Fruit fly (Drosophila melanogaster): ENCODE data around the gene glec.

Gene glec

dm6 chr3R:21822562-21822933 is 33.5 kb downstream of the glec start, which contains the start of gene CASK (continued):
- TF ChIP-seq CG1792 (GFP tag; optimal IDR thresholded peaks at IDR 0.05) (no peak), CG9437 (GFP tag; optimal IDR thresholded peaks at IDR 0.05) (no peak), zf30C (GFP tag; optimal IDR thresholded peaks at IDR 0.05) (no peak), onecut (GFP tag; IDR thresholded peaks at IDR 0.05) (peak; percentile 37), Lpt (GFP tag; optimal IDR thresholded peaks at IDR 0.05) (no peak), prd (optimal IDR thresholded peaks at IDR 0.05) (no peak), prd (GFP tag; IDR thresholded peaks at IDR 0.05) (0 out of 3 replicates have a peak, but pooled peaks have one; percentile 19), CG43689 (GFP tag; IDR thresholded peaks at IDR 0.05) (no peak), phol (tag; optimal IDR thresholded peaks at IDR 0.05) (peak; percentile 15), Deaf1 (tag; optimal IDR thresholded peaks at IDR 0.05) (no peak), trh (GFP tag; optimal IDR thresholded peaks at IDR 0.05) (no peak), CG18764 (GFP tag; optimal IDR thresholded peaks at IDR 0.05) (no peak), CG8359 (GFP tag; optimal IDR thresholded peaks at IDR 0.05; ENCODE audit: borderline replicate concordance) (no peak), CG3407 (GFP tag; optimal IDR thresholded peaks at IDR 0.05) (no peak), h (optimal IDR thresholded peaks at IDR 0.05) (no peak), Dfd (GFP tag; optimal IDR thresholded peaks at IDR 0.05) (no peak), sc (optimal IDR thresholded peaks at IDR 0.05) (no peak), sc (GFP tag; optimal IDR thresholded peaks at IDR 0.05) (no peak), CG7786 (GFP tag; optimal IDR thresholded peaks at IDR 0.05) (no peak), pum (GFP tag; optimal IDR thresholded peaks at IDR 0.05) (no peak), eyg (GFP tag; optimal IDR thresholded peaks at IDR 0.05) (no peak), Ada2b (GFP tag; IDR thresholded peaks at IDR 0.05) (no peak), CG15514 (GFP tag; optimal IDR thresholded peaks at IDR 0.05) (peak; percentile 100), CG2202 (tag; optimal IDR thresholded peaks at IDR 0.05) (no peak), CG31441 (GFP tag; IDR thresholded peaks at IDR 0.05) (0 out of 2 replicates have a peak, but pooled peaks have one; percentile 51), peb (GFP tag; IDR thresholded peaks at IDR 0.05) (no peak), CG13775 (GFP tag; optimal IDR thresholded peaks at IDR 0.05) (no peak), CG12659 (GFP tag; optimal IDR thresholded peaks at IDR 0.05) (peak; percentile 43), CG16815 (GFP tag; optimal IDR thresholded peaks at IDR 0.05) (no peak), ftz-f1 (GFP tag; optimal IDR thresholded peaks at IDR 0.05) (no peak), MTF-1 (GFP tag; optimal IDR thresholded peaks at IDR 0.05; ENCODE audit: borderline replicate concordance) (no peak), NfI (GFP tag; optimal IDR thresholded peaks at IDR 0.05) (no peak), Scr (GFP tag; IDR thresholded peaks at IDR 0.05; ENCODE audit: partially characterized antibody) (no peak; the same call in none of the 2 replicates), B-H2 (GFP tag; optimal IDR thresholded peaks at IDR 0.05) (no peak), pros (GFP tag; optimal IDR thresholded peaks at IDR 0.05) (no peak), chn (GFP tag; optimal IDR thresholded peaks at IDR 0.05) (peak; percentile 5), CG9817 (tag; optimal IDR thresholded peaks at IDR 0.05) (no peak), CG7745 (tag; optimal IDR thresholded peaks at IDR 0.05) (no peak), CG10543 (GFP tag; optimal IDR thresholded peaks at IDR 0.05) (no peak), CG9876 (GFP tag; optimal IDR thresholded peaks at IDR 0.05) (no peak), sna (GFP tag; IDR thresholded peaks at IDR 0.05; ENCODE audit: partially characterized antibody) (no peak), CG13894 (tag; optimal IDR thresholded peaks at IDR 0.05) (no peak), CG12391 (tag; optimal IDR thresholded peaks at IDR 0.05) (peak; percentile 30), exex (tag; optimal IDR thresholded peaks at IDR 0.05) (no peak), CG3065 (GFP tag; optimal IDR thresholded peaks at IDR 0.05) (no peak), stc (GFP tag; IDR thresholded peaks at IDR 0.05) (no peak), CG14667 (GFP tag; IDR thresholded peaks at IDR 0.05) (no peak), Nf-YB (GFP tag; optimal IDR thresholded peaks at IDR 0.05) (no peak), CG10979 (tag; optimal IDR thresholded peaks at IDR 0.05) (peak; percentile 3), YL-1 (GFP tag; optimal IDR thresholded peaks at IDR 0.05) (no peak), crp (GFP tag; optimal IDR thresholded peaks at IDR 0.05) (no peak), dati (GFP tag; IDR thresholded peaks at IDR 0.05) (no peak)
